Worm (Caenorhabditis elegans): ENCODE data around the gene C26E1.1.

ce11 chrV:13301443-13301842, 4.1 kb downstream of the C26E1.1 start, which contains the start of gene ceh-79:
- TF ChIP-seq him-1 (tag; optimal IDR thresholded peaks at IDR 0.05) (no peak), W03F9.2 (tag; optimal IDR thresholded peaks at IDR 0.05) (no peak)
